Fruit fly (Drosophila melanogaster): ENCODE results near the gene Hr38.

dm6 chr2L:20734687-20735088, 20.3 kb upstream of the Hr38 start:
- TF ChIP-seq Clk (GFP tag; optimal IDR thresholded peaks at IDR 0.05) (no peak), kay (GFP tag; ENCODE audit: borderline replicate concordance) (no peak), Crg-1 (GFP tag; optimal IDR thresholded peaks at IDR 0.05) (no peak)

Measured in whole organism, adult.